Worm (Caenorhabditis elegans) whole organism, L3 larva: ENCODE results near the gene F22B8.7.

ENCODE experiments used
- R02D3.7 ChIP-seq: fragments of 150-350 bp; optimal IDR thresholded peaks from 2 replicates; lab custom pipeline; 2014; ENCODE audit warnings: missing biosample characterization, missing genetic modification characterization
- ZK546.5 ChIP-seq: sonication (generic microtip); optimal IDR thresholded peaks from 2 replicates; lab custom pipeline; 2017; ENCODE audit warnings: missing biosample characterization, missing genetic modification characterization
- ama-1 ChIP-seq: fragments of 150-350 bp; optimal IDR thresholded peaks from 2 replicates; lab custom pipeline; 2018
- elt-3 ChIP-seq, 3 experiments: fragments of 150-350 bp in 1 of 3; sonication (generic microtip) in 2 of 3; optimal IDR thresholded peaks; 2 replicates in 2 of 3; 4 replicates in 1 of 3; lab custom pipeline; 2014 to 2017; ENCODE audit warnings: missing biosample characterization in 3 of 3, missing genetic modification characterization in 3 of 3
- fkh-10 ChIP-seq: sonication (generic microtip); optimal IDR thresholded peaks from 2 replicates; lab custom pipeline; 2017; ENCODE audit warnings: missing biosample characterization, missing genetic modification reagents, missing genetic modification characterization
- lin-15B ChIP-seq: fragments of 150-350 bp; optimal IDR thresholded peaks from 2 replicates; lab custom pipeline; 2014; ENCODE audit warnings: missing biosample characterization, missing genetic modification characterization
- nhr-23 ChIP-seq: fragments of 150-350 bp; optimal IDR thresholded peaks from 2 replicates; lab custom pipeline; 2014; ENCODE audit warnings: missing biosample characterization, missing genetic modification reagents, missing genetic modification characterization
- nhr-28 ChIP-seq: fragments of 150-350 bp; optimal IDR thresholded peaks from 2 replicates; lab custom pipeline; 2014; ENCODE audit warnings: missing biosample characterization, missing genetic modification characterization
- nhr-77 ChIP-seq: fragments of 150-350 bp; optimal IDR thresholded peaks from 2 replicates; lab custom pipeline; 2014; ENCODE audit warnings: missing biosample characterization, missing genetic modification characterization
- pha-4 ChIP-seq: fragments of 150-350 bp; optimal IDR thresholded peaks from 2 replicates; lab custom pipeline; 2014; ENCODE audit warnings: missing biosample characterization, missing genetic modification reagents, missing genetic modification characterization
- tbx-2 ChIP-seq: sonication (generic microtip); optimal IDR thresholded peaks from 2 replicates; lab custom pipeline; 2016; ENCODE audit warnings: mild to moderate bottlenecking, missing genetic modification characterization, missing compliant biosample characterization
- zag-1 ChIP-seq: fragments of 150-350 bp; optimal IDR thresholded peaks from 2 replicates; lab custom pipeline; 2014; ENCODE audit warnings: missing biosample characterization, missing genetic modification characterization
- ztf-11 ChIP-seq: fragments of 150-350 bp; optimal IDR thresholded peaks from 2 replicates; lab custom pipeline; 2014; ENCODE audit warnings: missing biosample characterization, missing genetic modification characterization

- TF ChIP-seq ZK546.5 (tag; lab: Kevin White, UChicago) (no peak), zag-1 (no peak), nhr-28 (no peak), nhr-23 (tag; lab: Kevin White, UChicago) (no peak), ztf-11 (tag; lab: Kevin White, UChicago) (no peak), tbx-2 (tag; lab: Kevin White, UChicago) (no peak), R02D3.7 (tag; lab: Kevin White, UChicago) (no peak), pha-4 (no peak), elt-3 (tag; optimal IDR thresholded peaks at IDR 0.05; lab: Kevin White, UChicago) (no peak), ama-1 (lab: Kevin White, UChicago) (no peak), lin-15B (tag; lab: Kevin White, UChicago) (no peak), fkh-10 (no peak), nhr-77 (tag; lab: Kevin White, UChicago) (no peak)
These were observed 3.7 kb upstream of the F22B8.7 start, which contains the start of gene F22B8.3 for ce11 chrV:16090685-16091084.
